Worm (Caenorhabditis elegans): ENCODE data around the gene cyp-34A2.

- TF ChIP-seq lir-3 (tag; optimal IDR thresholded peaks at IDR 0.05; ENCODE audit: poor library complexity): no peak
- no peak for TF ChIP-seq ama-1 (optimal IDR thresholded peaks at IDR 0.05)
- no peak for TF ChIP-seq lin-39 (tag; optimal IDR thresholded peaks at IDR 0.05)
- TF ChIP-seq skn-1 (tag; optimal IDR thresholded peaks at IDR 0.05): no peak
Observed at ce11 chrV:15241259-15241658, 49.6 kb downstream of the cyp-34A2 start, which contains the start of gene chil-12.
